Worm (Caenorhabditis elegans) whole organism, L1 larva: ENCODE measurements around the gene K07E8.7.

ENCODE experiments used
- C16A3.4 ChIP-seq: fragments of 150-350 bp; optimal IDR thresholded peaks from 2 replicates; lab custom pipeline; 2014; ENCODE audit warnings: missing biosample characterization, missing genetic modification characterization
- F16B12.6 ChIP-seq: fragments of 150-350 bp; optimal IDR thresholded peaks from 2 replicates; lab custom pipeline; 2014; ENCODE audit warnings: missing biosample characterization, missing genetic modification characterization
- Y116A8C.19 ChIP-seq: sonication (generic microtip); optimal IDR thresholded peaks from 2 replicates; lab custom pipeline; 2016; ENCODE audit warnings: missing compliant biosample characterization, missing genetic modification characterization, borderline replicate concordance
- aly-2 ChIP-seq: fragments of 150-350 bp; optimal IDR thresholded peaks from 2 replicates; lab custom pipeline; 2014; ENCODE audit warnings: missing biosample characterization, missing genetic modification characterization
- ama-1 ChIP-seq: fragments of 150-350 bp; optimal IDR thresholded peaks from 2 replicates; lab custom pipeline; 2014
- blmp-1 ChIP-seq: fragments of 150-350 bp; optimal IDR thresholded peaks from 2 replicates; lab custom pipeline; 2014; ENCODE audit warnings: missing biosample characterization, missing genetic modification characterization
- ceh-63 ChIP-seq: fragments of 200-800 bp; sonication (Bioruptor generic); optimal IDR thresholded peaks from 2 replicates; lab custom pipeline; 2018; ENCODE audit warnings: mild to moderate bottlenecking, missing genetic modification characterization, missing compliant biosample characterization
- ceh-82 ChIP-seq, 3 experiments: fragments of 150-350 bp in 1 of 3; sonication (generic microtip) in 2 of 3; optimal IDR thresholded peaks; 2 replicates each; lab custom pipeline; 2014 to 2017; ENCODE audit warnings: missing biosample characterization in 3 of 3, missing genetic modification characterization in 3 of 3
- ceh-88 ChIP-seq: fragments of 200-800 bp; sonication (Bioruptor generic); IDR thresholded peaks from 2 replicates; pipeline ENCODE4 v1.3.6; 2022; ENCODE audit warnings: missing genetic modification characterization, missing compliant biosample characterization
- ces-1 ChIP-seq: fragments of 150-350 bp; optimal IDR thresholded peaks from 2 replicates; lab custom pipeline; 2014; ENCODE audit warnings: missing biosample characterization, missing genetic modification reagents, missing genetic modification characterization
- dsc-1 ChIP-seq: sonication (generic microtip); optimal IDR thresholded peaks from 2 replicates; lab custom pipeline; 2016; ENCODE audit warnings: mild to moderate bottlenecking, missing genetic modification characterization, missing compliant biosample characterization
- efl-1 ChIP-seq, 4 experiments: fragments of 150-350 bp; optimal IDR thresholded peaks in 3 of 4; peaks in 1 of 4; 1 replicate in 1 of 4; 2 replicates in 3 of 4; lab custom pipeline; 2014; ENCODE audit warnings: missing biosample characterization in 2 of 4, missing genetic modification characterization in 2 of 4, missing genetic modification reagents in 2 of 4
- egl-27 ChIP-seq, 2 experiments: fragments of 150-350 bp in 1 of 2; sonication (generic microtip); optimal IDR thresholded peaks; 3 replicates each; lab custom pipeline; 2017 to 2018; ENCODE audit warnings: missing biosample characterization in 2 of 2, missing genetic modification characterization in 2 of 2, missing genetic modification reagents in 2 of 2
- elt-2 ChIP-seq: sonication (generic microtip); optimal IDR thresholded peaks from 2 replicates; lab custom pipeline; 2016; ENCODE audit warnings: missing genetic modification characterization, mild to moderate bottlenecking, inconsistent platforms, missing compliant biosample characterization, missing genetic modification reagents
- elt-3 ChIP-seq, 6 experiments: fragments of 150-350 bp in 1 of 6; sonication (generic microtip); optimal IDR thresholded peaks; 2 replicates each; lab custom pipeline; 2017 to 2018; ENCODE audit warnings: missing biosample characterization in 6 of 6, missing genetic modification characterization in 6 of 6, inconsistent platforms in 1 of 6
- fkh-10 ChIP-seq: sonication (generic microtip); optimal IDR thresholded peaks from 2 replicates; lab custom pipeline; 2017; ENCODE audit warnings: missing biosample characterization, missing genetic modification reagents, missing genetic modification characterization
- fkh-4 ChIP-seq: sonication (generic microtip); optimal IDR thresholded peaks from 2 replicates; lab custom pipeline; 2016; ENCODE audit warnings: missing compliant biosample characterization, missing genetic modification characterization, borderline replicate concordance
- fos-1 ChIP-seq: fragments of 150-350 bp; optimal IDR thresholded peaks from 2 replicates; lab custom pipeline; 2014; ENCODE audit warnings: missing biosample characterization, missing genetic modification characterization
- grh-1 ChIP-seq: fragments of 200-800 bp; sonication (Bioruptor generic); IDR thresholded peaks from 2 replicates; pipeline ENCODE4 v1.3.6; 2022; ENCODE audit warnings: missing genetic modification reagents, missing genetic modification characterization, missing compliant biosample characterization
- hlh-17 ChIP-seq: fragments of 200-800 bp; sonication (Bioruptor generic); optimal IDR thresholded peaks from 2 replicates; lab custom pipeline; 2018; ENCODE audit warnings: missing genetic modification characterization, mild to moderate bottlenecking, missing compliant biosample characterization, moderate library complexity, borderline replicate concordance
- hlh-4 ChIP-seq: sonication (generic microtip); optimal IDR thresholded peaks from 2 replicates; lab custom pipeline; 2016; ENCODE audit warnings: mild to moderate bottlenecking, missing genetic modification characterization, missing compliant biosample characterization
- jun-1 ChIP-seq: fragments of 150-350 bp; optimal IDR thresholded peaks from 2 replicates; lab custom pipeline; 2014; ENCODE audit warnings: missing biosample characterization, missing genetic modification reagents, missing genetic modification characterization
- lin-13 ChIP-seq: fragments of 150-350 bp; optimal IDR thresholded peaks from 2 replicates; lab custom pipeline; 2014; ENCODE audit warnings: missing biosample characterization, missing genetic modification reagents, missing genetic modification characterization
- lin-14 ChIP-seq: fragments of 200-800 bp; sonication (Bioruptor generic); optimal IDR thresholded peaks from 2 replicates; lab custom pipeline; 2018; ENCODE audit warnings: mild to moderate bottlenecking, missing genetic modification characterization, moderate library complexity, missing compliant biosample characterization
- lin-15B ChIP-seq: fragments of 150-350 bp; sonication (generic microtip); optimal IDR thresholded peaks from 3 replicates; lab custom pipeline; 2014; ENCODE audit warnings: missing biosample characterization, missing genetic modification characterization
- lin-35 ChIP-seq, 2 experiments: fragments of 150-350 bp; optimal IDR thresholded peaks; 2 replicates each; lab custom pipeline; 2014; ENCODE audit warnings: missing biosample characterization in 2 of 2, missing genetic modification characterization in 2 of 2, missing genetic modification reagents in 2 of 2
- lin-39 ChIP-seq: fragments of 150-350 bp; optimal IDR thresholded peaks from 2 replicates; lab custom pipeline; 2014; ENCODE audit warnings: missing biosample characterization, missing genetic modification reagents, missing genetic modification characterization
- lsy-2 ChIP-seq, 2 experiments: fragments of 150-350 bp; optimal IDR thresholded peaks; 2 replicates each; lab custom pipeline; 2014; ENCODE audit warnings: missing biosample characterization in 2 of 2, missing genetic modification characterization in 2 of 2
- mdl-1 ChIP-seq, 2 experiments: fragments of 150-350 bp; optimal IDR thresholded peaks; 2 replicates each; lab custom pipeline; 2014 to 2017; ENCODE audit warnings: missing biosample characterization in 2 of 2, missing genetic modification characterization in 2 of 2, inconsistent platforms in 1 of 2
- mef-2 ChIP-seq: fragments of 150-350 bp; optimal IDR thresholded peaks from 2 replicates; lab custom pipeline; 2014; ENCODE audit warnings: missing biosample characterization, missing genetic modification characterization
- mep-1 ChIP-seq: fragments of 150-350 bp; optimal IDR thresholded peaks from 2 replicates; lab custom pipeline; 2014; ENCODE audit warnings: missing biosample characterization, missing genetic modification characterization
- nhr-20 ChIP-seq: sonication (generic microtip); optimal IDR thresholded peaks from 2 replicates; lab custom pipeline; 2016; ENCODE audit warnings: mild to moderate bottlenecking, missing genetic modification characterization, missing compliant biosample characterization
- nhr-237 ChIP-seq: fragments of 150-350 bp; optimal IDR thresholded peaks from 2 replicates; lab custom pipeline; 2014; ENCODE audit warnings: missing biosample characterization, missing genetic modification characterization
- nhr-28 ChIP-seq: fragments of 150-350 bp; optimal IDR thresholded peaks from 2 replicates; lab custom pipeline; 2014; ENCODE audit warnings: missing biosample characterization, missing genetic modification characterization
- nhr-47 ChIP-seq: sonication (generic microtip); optimal IDR thresholded peaks from 2 replicates; lab custom pipeline; 2016; ENCODE audit warnings: mild to moderate bottlenecking, missing genetic modification characterization, moderate library complexity, missing compliant biosample characterization
- nhr-71 ChIP-seq: sonication (generic microtip); optimal IDR thresholded peaks from 2 replicates; lab custom pipeline; 2016; ENCODE audit warnings: mild to moderate bottlenecking, missing genetic modification characterization, moderate library complexity, missing compliant biosample characterization
- nhr-77 ChIP-seq: fragments of 150-350 bp; optimal IDR thresholded peaks from 2 replicates; lab custom pipeline; 2014; ENCODE audit warnings: missing biosample characterization, missing genetic modification characterization
- nhr-85 ChIP-seq: sonication (generic microtip); peaks from one replicate; lab custom pipeline; 2016; ENCODE audit warnings: missing genetic modification characterization, inconsistent platforms, missing compliant biosample characterization
- pax-3 ChIP-seq: fragments of 200-800 bp; sonication (Bioruptor generic); optimal IDR thresholded peaks from 2 replicates; lab custom pipeline; 2018; ENCODE audit warnings: mild to moderate bottlenecking, missing genetic modification characterization, moderate library complexity, missing compliant biosample characterization
- skn-1 ChIP-seq: fragments of 150-350 bp; optimal IDR thresholded peaks from 2 replicates; lab custom pipeline; 2014; ENCODE audit warnings: missing biosample characterization, missing genetic modification characterization
- snu-23 ChIP-seq: sonication (generic microtip); optimal IDR thresholded peaks from 2 replicates; lab custom pipeline; 2016; ENCODE audit warnings: missing genetic modification characterization, missing compliant biosample characterization
- sup-37 ChIP-seq: fragments of 200-800 bp; sonication (Bioruptor generic); optimal IDR thresholded peaks from 2 replicates; lab custom pipeline; 2018; ENCODE audit warnings: mild to moderate bottlenecking, missing genetic modification characterization, missing compliant biosample characterization
- tlp-1 ChIP-seq: fragments of 150-350 bp; optimal IDR thresholded peaks from 2 replicates; lab custom pipeline; 2014; ENCODE audit warnings: missing biosample characterization, missing genetic modification characterization
- unc-30 ChIP-seq: sonication (generic microtip); optimal IDR thresholded peaks from 2 replicates; lab custom pipeline; 2017; ENCODE audit warnings: missing biosample characterization, missing genetic modification characterization
- unc-86 ChIP-seq: sonication (generic microtip); optimal IDR thresholded peaks from 2 replicates; lab custom pipeline; 2016; ENCODE audit warnings: missing genetic modification characterization, missing compliant biosample characterization
- vab-15 ChIP-seq: sonication (generic microtip); optimal IDR thresholded peaks from 2 replicates; lab custom pipeline; 2017; ENCODE audit warnings: missing genotype, mild to moderate bottlenecking, missing genetic modification characterization, missing compliant biosample characterization
- xbp-1 ChIP-seq: sonication (generic microtip); optimal IDR thresholded peaks from 2 replicates; lab custom pipeline; 2016; ENCODE audit warnings: missing genetic modification characterization, missing compliant biosample characterization
- zag-1 ChIP-seq: fragments of 150-350 bp; optimal IDR thresholded peaks from 2 replicates; lab custom pipeline; 2014; ENCODE audit warnings: missing biosample characterization, missing genetic modification characterization

Gene K07E8.7

DNA sequence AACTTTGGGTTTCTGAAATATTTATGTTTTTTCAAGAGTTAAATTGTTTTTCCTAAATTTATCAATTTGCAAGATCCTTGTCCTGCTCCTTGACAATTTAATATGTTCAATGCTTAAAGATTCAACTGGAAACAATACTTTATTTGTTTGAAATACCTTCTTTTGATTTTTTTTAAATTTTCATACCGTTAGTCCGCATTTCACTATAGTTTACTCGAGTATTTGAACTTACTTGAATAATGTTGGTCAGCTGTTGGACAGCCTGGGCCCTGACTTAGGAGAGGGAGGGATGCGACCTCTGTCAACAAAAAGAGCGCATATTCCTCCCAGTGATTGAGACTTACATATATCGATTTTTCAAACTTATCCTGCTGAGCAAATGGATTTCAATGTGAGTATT is 44.1 kb downstream of the K07E8.7 start, which contains the start of gene W04H10.5:
W04H10.5 (plus strand) TSS at position 301 of the 400 bp plus-strand sequence.
- TF ChIP-seq fkh-4 (tag; lab: Kevin White, UChicago) = no peak
- TF ChIP-seq lin-39 (tag; lab: Kevin White, UChicago) = no peak
- no peak for TF ChIP-seq jun-1 (tag; lab: Kevin White, UChicago)
- TF ChIP-seq nhr-71 (tag; lab: Kevin White, UChicago) = no peak
- no peak for TF ChIP-seq ceh-88 (GFP tag; lab: Robert Waterston, UW)
- TF ChIP-seq mdl-1 (tag; optimal IDR thresholded peaks at IDR 0.05; lab: Kevin White, UChicago) = no peak
- no peak for TF ChIP-seq ceh-63
- TF ChIP-seq vab-15 (tag; lab: Kevin White, UChicago) = no peak

DNA sequence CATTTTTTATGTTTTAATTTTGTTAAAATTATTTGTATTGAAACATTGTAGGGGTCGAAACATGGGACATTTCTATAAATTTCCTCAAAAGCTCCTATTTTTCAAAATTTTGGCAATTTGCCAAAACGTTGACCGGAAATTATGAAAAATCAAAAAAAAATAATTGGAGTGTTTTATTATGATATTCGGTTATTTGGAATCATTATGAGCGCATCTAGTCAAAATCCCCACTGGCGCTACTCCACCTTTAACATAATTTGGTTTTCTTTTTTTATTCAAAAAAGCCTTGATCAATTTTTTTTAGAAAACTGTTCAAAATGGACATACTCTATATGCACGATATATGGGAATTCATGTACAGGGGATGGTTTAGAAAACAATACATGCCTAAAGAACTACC is 44.9 kb downstream of the K07E8.7 start, which contains the start of gene W04H10.2:
W04H10.2 (plus strand) TSS at position 301 of the 400 bp plus-strand sequence.
- TF ChIP-seq nhr-77 (tag; lab: Kevin White, UChicago) (no peak), elt-3 (tag; optimal IDR thresholded peaks at IDR 0.05; lab: Kevin White, UChicago) (no peak), ces-1 (GFP tag; lab: Kevin White, UChicago) (no peak), unc-86 (tag; lab: Kevin White, UChicago) (no peak), blmp-1 (tag; lab: Kevin White, UChicago) (no peak), unc-30 (tag; lab: Kevin White, UChicago) (no peak), lsy-2 (tag; optimal IDR thresholded peaks at IDR 0.05; lab: Kevin White, UChicago) (no peak), ceh-82 (tag; optimal IDR thresholded peaks at IDR 0.05; lab: Kevin White, UChicago) (no peak), lin-15B (tag; lab: Kevin White, UChicago) (no peak), sup-37 (GFP tag; lab: Kevin White, UChicago) (no peak), tlp-1 (tag; lab: Kevin White, UChicago) (no peak), ceh-63 (no peak), jun-1 (tag; lab: Kevin White, UChicago) (no peak), elt-2 (tag; lab: Kevin White, UChicago) (no peak), lin-14 (GFP tag; lab: Kevin White, UChicago) (no peak), egl-27 (tag; optimal IDR thresholded peaks at IDR 0.05; lab: Kevin White, UChicago) (no peak), grh-1 (no peak), nhr-47 (tag; lab: Kevin White, UChicago) (no peak), snu-23 (GFP tag; lab: Kevin White, UChicago) (no peak)

DNA sequence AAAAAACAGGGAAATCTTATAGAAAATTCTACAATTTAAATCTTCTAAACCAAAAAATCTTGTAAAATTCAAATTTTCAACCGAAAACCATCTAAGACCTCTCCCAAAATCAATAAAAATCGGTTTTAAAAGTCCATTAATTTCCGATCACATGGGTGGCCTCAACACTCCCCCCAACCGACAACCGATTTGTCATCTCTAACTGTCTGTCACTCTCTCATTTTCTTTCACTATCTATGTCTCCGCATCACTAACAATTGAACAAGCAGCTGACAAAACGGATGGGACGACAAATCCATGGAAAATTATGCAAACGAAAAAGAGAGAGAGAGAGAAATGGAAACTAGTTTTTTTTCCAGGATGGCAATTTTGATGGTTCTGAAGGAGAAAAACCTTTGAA is 47.2 kb downstream of the K07E8.7 start:
- TF ChIP-seq lin-35 (GFP tag; optimal IDR thresholded peaks at IDR 0.05; lab: Kevin White, UChicago) (peak; percentile 48 to 63), lsy-2 (tag; optimal IDR thresholded peaks at IDR 0.05; lab: Kevin White, UChicago) (peak; percentile 66 to 74), mef-2 (tag; lab: Kevin White, UChicago) (no peak), C16A3.4 (tag; lab: Kevin White, UChicago) (peak; percentile 42), dsc-1 (tag; lab: Kevin White, UChicago) (peak; percentile 21), skn-1 (peak; percentile 76), F16B12.6 (no peak), nhr-85 (tag; lab: Kevin White, UChicago) (peak; percentile 83), mep-1 (peak; percentile 87), hlh-4 (tag; lab: Kevin White, UChicago) (no peak), pax-3 (tag; lab: Kevin White, UChicago) (no peak), xbp-1 (peak; percentile 23), fos-1 (no peak), zag-1 (tag; lab: Kevin White, UChicago) (no peak), unc-86 (tag; lab: Kevin White, UChicago) (peak; percentile 33), ama-1 (lab: Kevin White, UChicago) (no peak), hlh-17 (no peak), elt-3 (tag; optimal IDR thresholded peaks at IDR 0.05; lab: Kevin White, UChicago) (peak in 1 of 6 experiments; percentile 25), aly-2 (tag; lab: Kevin White, UChicago) (no peak), fkh-10 (no peak), egl-27 (tag; optimal IDR thresholded peaks at IDR 0.05; lab: Kevin White, UChicago) (no peak), efl-1 (optimal IDR thresholded peaks at IDR 0.05; lab: Kevin White, UChicago) (peak; percentile 61 to 68), efl-1 (GFP tag; optimal IDR thresholded peaks at IDR 0.05 in 1 of 2; lab: Kevin White, UChicago) (peak; percentile 53 to 81), nhr-237 (tag; lab: Kevin White, UChicago) (no peak), lin-13 (peak; percentile 73), nhr-20 (peak; percentile 65), tlp-1 (tag; lab: Kevin White, UChicago) (no peak), nhr-28 (no peak), Y116A8C.19 (tag; lab: Kevin White, UChicago) (no peak), nhr-47 (tag; lab: Kevin White, UChicago) (peak; percentile 40), ces-1 (GFP tag; lab: Kevin White, UChicago) (no peak)
